Fruit fly (Drosophila melanogaster) whole organism: Measurements from ENCODE around the gene mRpL17.
A peak's percentile ranks its signal among the peaks of the same experiment; 100 is the strongest.

Experiments
- CG8478 ChIP-seq: fragments of >200 bp; optimal IDR thresholded peaks from 2 replicates; lab custom pipeline; 2018; ENCODE audit warnings: inconsistent platforms
- Dll ChIP-seq: fragments of >200 bp; optimal IDR thresholded peaks from 2 replicates; lab custom pipeline; 2017
- EcR ChIP-seq, 2 experiments: fragments of >200 bp; optimal IDR thresholded peaks; 2 replicates each; lab custom pipeline; 2017; ENCODE audit warnings: missing biosample characterization in 2 of 2, missing genetic modification characterization in 2 of 2, missing genetic modification reagents in 2 of 2
- pan ChIP-seq: fragments of >200 bp; optimal IDR thresholded peaks from 2 replicates; lab custom pipeline; 2017
- psq ChIP-seq: fragments of >200 bp; optimal IDR thresholded peaks from 2 replicates; lab custom pipeline; 2017
- usp ChIP-seq: fragments of >200 bp; optimal IDR thresholded peaks from 2 replicates; lab custom pipeline; 2017; ENCODE audit warnings: missing biosample characterization, missing genetic modification characterization, mixed read lengths

- no peak for TF ChIP-seq pan (lab: Kevin White, UChicago)
- no peak for TF ChIP-seq psq (lab: Kevin White, UChicago)
- TF ChIP-seq CG8478 (lab: Kevin White, UChicago): no peak
- no peak for TF ChIP-seq usp (GFP tag; lab: Kevin White, UChicago)
- no peak for TF ChIP-seq Dll (lab: Kevin White, UChicago)
- peak in 1 of 2 experiments; percentile 38 for TF ChIP-seq EcR (GFP tag; optimal IDR thresholded peaks at IDR 0.05; lab: Kevin White, UChicago)
Measured at dm6 chr3L:284253-284652, 19.7 kb downstream of the mRpL17 start.
